Worm (Caenorhabditis elegans) whole organism, early embryonic: Measurements from ENCODE around the gene npr-10.

Experiments
- B0310.2 ChIP-seq: sonication (generic microtip); optimal IDR thresholded peaks from 2 replicates; lab custom pipeline; 2016; ENCODE audit warnings: mild to moderate bottlenecking, missing genetic modification characterization, missing compliant biosample characterization
- F13C5.2 ChIP-seq: sonication (generic microtip); optimal IDR thresholded peaks from 2 replicates; lab custom pipeline; 2017; ENCODE audit warnings: mild to moderate bottlenecking, missing genetic modification characterization, inconsistent platforms, missing compliant biosample characterization
- aly-1 ChIP-seq: sonication (generic microtip); optimal IDR thresholded peaks from 2 replicates; lab custom pipeline; 2016; ENCODE audit warnings: missing genetic modification characterization, missing compliant biosample characterization
- ama-1 ChIP-seq: fragments of 150-350 bp; optimal IDR thresholded peaks from 2 replicates; lab custom pipeline; 2014
- ceh-13 ChIP-seq: fragments of 200-800 bp; sonication (Bioruptor generic); optimal IDR thresholded peaks from 2 replicates; lab custom pipeline; 2018; ENCODE audit warnings: mild to moderate bottlenecking, missing genetic modification characterization, missing compliant biosample characterization
- ceh-36 ChIP-seq: sonication (generic microtip); optimal IDR thresholded peaks from 2 replicates; lab custom pipeline; 2016; ENCODE audit warnings: missing genetic modification characterization, inconsistent platforms, missing compliant biosample characterization
- ets-7 ChIP-seq: sonication (generic microtip); optimal IDR thresholded peaks from 2 replicates; lab custom pipeline; 2016; ENCODE audit warnings: missing genotype, missing genetic modification characterization, missing compliant biosample characterization
- flt-1 ChIP-seq: fragments of 200-800 bp; sonication (Bioruptor generic); IDR thresholded peaks from 2 replicates; pipeline ENCODE4 v1.3.6; 2022; ENCODE audit warnings: missing genetic modification characterization, missing compliant biosample characterization
- hmbx-1 ChIP-seq: sonication (generic microtip); optimal IDR thresholded peaks from 2 replicates; lab custom pipeline; 2016; ENCODE audit warnings: mild to moderate bottlenecking, missing genetic modification characterization, missing compliant biosample characterization
- hmg-4 ChIP-seq: fragments of 200-800 bp; sonication (Bioruptor generic); optimal IDR thresholded peaks from 2 replicates; lab custom pipeline; 2018; ENCODE audit warnings: mild to moderate bottlenecking, missing genetic modification characterization, missing compliant biosample characterization
- hnd-1 ChIP-seq: sonication (generic microtip); optimal IDR thresholded peaks from 2 replicates; lab custom pipeline; 2016; ENCODE audit warnings: missing genetic modification characterization, missing compliant biosample characterization
- pes-1 ChIP-seq: fragments of 200-800 bp; sonication (Bioruptor generic); IDR thresholded peaks from 2 replicates; pipeline ENCODE4 v1.3.6; 2022; ENCODE audit warnings: missing genetic modification reagents, missing genetic modification characterization, missing compliant biosample characterization
- scrt-1 ChIP-seq: fragments of 200-800 bp; sonication (Bioruptor generic); IDR thresholded peaks from 2 replicates; pipeline ENCODE4 v1.3.6; 2022; ENCODE audit warnings: missing genetic modification characterization, missing compliant biosample characterization
- sea-1 ChIP-seq: fragments of 200-800 bp; sonication (Bioruptor generic); conservative IDR thresholded peaks from 2 replicates; pipeline ENCODE4 v1.3.6; 2022; ENCODE audit warnings: missing genetic modification characterization, missing compliant biosample characterization
- tbx-11 ChIP-seq: fragments of 200-800 bp; sonication (Bioruptor generic); IDR thresholded peaks from 2 replicates; pipeline ENCODE4 v1.3.6; 2022; ENCODE audit warnings: missing genetic modification characterization, missing compliant biosample characterization
- tbx-37 ChIP-seq: fragments of 200-800 bp; sonication (Bioruptor generic); conservative IDR thresholded peaks from 2 replicates; pipeline ENCODE4 v1.3.6; 2022; ENCODE audit warnings: missing genetic modification reagents, missing genetic modification characterization, missing compliant biosample characterization
- tra-4 ChIP-seq: sonication (generic microtip); optimal IDR thresholded peaks from 2 replicates; lab custom pipeline; 2017; ENCODE audit warnings: missing genetic modification characterization, missing compliant biosample characterization

Gene npr-10

DNA sequence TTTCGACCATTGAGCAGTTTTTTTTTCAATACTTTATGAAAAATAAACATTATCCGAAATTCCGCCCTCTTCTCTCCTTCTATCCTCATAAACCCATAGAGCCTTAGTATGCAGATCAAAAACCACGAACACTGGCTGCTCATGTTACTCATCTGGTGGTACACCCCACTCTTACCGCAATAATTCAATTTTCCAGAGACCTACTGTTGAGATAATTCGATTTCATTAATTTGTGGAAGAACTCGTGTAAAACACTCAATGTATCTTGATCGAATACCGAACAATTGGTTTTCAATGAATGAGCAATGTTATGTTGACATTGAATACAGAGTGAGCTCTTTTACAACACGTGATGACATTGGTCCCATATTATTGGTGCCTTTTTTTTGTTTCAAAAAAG is 11.1 kb downstream of the npr-10 start:
- TF ChIP-seq tra-4 (tag; lab: Kevin White, UChicago) (no peak), ceh-36 (tag; lab: Kevin White, UChicago) (no peak), sea-1 (GFP tag; lab: Robert Waterston, UW) (no peak), ets-7 (no peak), ama-1 (lab: Kevin White, UChicago) (no peak), hnd-1 (tag; lab: Kevin White, UChicago) (no peak), tbx-11 (GFP tag; lab: Robert Waterston, UW) (no peak), scrt-1 (GFP tag; lab: Robert Waterston, UW) (no peak), pes-1 (GFP tag; lab: Robert Waterston, UW) (no peak), hmg-4 (GFP tag; lab: Kevin White, UChicago) (no peak), B0310.2 (tag; lab: Kevin White, UChicago) (no peak), aly-1 (tag; lab: Kevin White, UChicago) (no peak), flt-1 (GFP tag; lab: Robert Waterston, UW) (no peak), ceh-13 (GFP tag; lab: Kevin White, UChicago) (no peak), F13C5.2 (no peak), tbx-37 (no peak), hmbx-1 (tag; lab: Kevin White, UChicago) (no peak)

DNA sequence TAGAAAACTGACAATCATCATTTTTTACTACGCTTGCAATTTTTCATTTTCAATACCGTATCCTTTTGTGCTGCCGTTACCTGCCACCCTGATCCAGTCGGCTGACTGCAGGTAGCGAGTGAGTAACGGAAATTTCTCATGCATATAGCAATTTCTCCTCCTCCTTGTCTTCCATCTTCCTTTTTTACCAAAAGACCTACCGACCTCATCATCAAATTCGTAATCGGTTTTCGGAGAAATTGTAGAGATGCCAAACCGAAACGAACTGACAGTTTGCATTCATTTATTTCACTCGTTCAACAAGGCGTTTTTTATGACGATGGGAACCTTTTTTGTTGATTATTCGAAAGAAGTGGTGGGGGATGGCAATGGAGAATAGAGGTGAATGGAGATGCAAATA is 16.2 kb downstream of the npr-10 start:
- TF ChIP-seq tbx-11 (GFP tag; lab: Robert Waterston, UW) (no peak), ceh-36 (tag; lab: Kevin White, UChicago) (no peak), ets-7 (no peak), pes-1 (GFP tag; lab: Robert Waterston, UW) (no peak), hmg-4 (GFP tag; lab: Kevin White, UChicago) (no peak), F13C5.2 (no peak), flt-1 (GFP tag; lab: Robert Waterston, UW) (no peak), hmbx-1 (tag; lab: Kevin White, UChicago) (no peak), tra-4 (tag; lab: Kevin White, UChicago) (no peak), tbx-37 (no peak), ama-1 (lab: Kevin White, UChicago) (no peak), aly-1 (tag; lab: Kevin White, UChicago) (no peak), hnd-1 (tag; lab: Kevin White, UChicago) (no peak)

DNA sequence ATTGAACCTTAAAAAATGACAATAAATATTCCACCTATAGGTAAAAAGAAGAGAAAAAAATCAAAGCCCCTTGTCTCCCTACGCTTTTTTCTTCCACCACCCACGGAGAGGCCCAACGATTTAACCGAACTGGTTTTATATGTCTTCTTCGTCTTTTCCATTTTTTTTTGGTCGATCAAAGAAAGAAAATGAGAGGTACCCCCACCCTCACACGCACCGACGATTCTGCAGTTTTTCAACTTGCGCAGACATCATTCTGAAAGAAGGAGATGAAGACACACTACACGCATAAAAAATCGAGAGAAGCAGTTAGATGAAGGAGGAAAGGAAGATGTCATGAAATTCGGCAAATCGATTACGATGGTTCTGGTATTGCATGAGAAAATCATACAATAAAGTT is 18.2 kb downstream of the npr-10 start:
- TF ChIP-seq B0310.2 (tag; lab: Kevin White, UChicago) (no peak), aly-1 (tag; lab: Kevin White, UChicago) (no peak), flt-1 (GFP tag; lab: Robert Waterston, UW) (no peak), pes-1 (GFP tag; lab: Robert Waterston, UW) (no peak), hmg-4 (GFP tag; lab: Kevin White, UChicago) (no peak), tbx-37 (no peak), sea-1 (GFP tag; lab: Robert Waterston, UW) (no peak)

- no peak for TF ChIP-seq flt-1 (GFP tag; lab: Robert Waterston, UW)
- no peak for TF ChIP-seq B0310.2 (tag; lab: Kevin White, UChicago)
- TF ChIP-seq hmg-4 (GFP tag; lab: Kevin White, UChicago): no peak
- no peak for TF ChIP-seq pes-1 (GFP tag; lab: Robert Waterston, UW)
- TF ChIP-seq ceh-36 (tag; lab: Kevin White, UChicago): no peak
- no peak for TF ChIP-seq hnd-1 (tag; lab: Kevin White, UChicago)
- TF ChIP-seq F13C5.2: no peak
- TF ChIP-seq tra-4 (tag; lab: Kevin White, UChicago): no peak
- TF ChIP-seq tbx-11 (GFP tag; lab: Robert Waterston, UW): no peak
- TF ChIP-seq ama-1 (lab: Kevin White, UChicago): no peak
- TF ChIP-seq tbx-37: no peak
These were observed 20.6 kb downstream of the npr-10 start for ce11 chrX:13011897-13012296.

DNA sequence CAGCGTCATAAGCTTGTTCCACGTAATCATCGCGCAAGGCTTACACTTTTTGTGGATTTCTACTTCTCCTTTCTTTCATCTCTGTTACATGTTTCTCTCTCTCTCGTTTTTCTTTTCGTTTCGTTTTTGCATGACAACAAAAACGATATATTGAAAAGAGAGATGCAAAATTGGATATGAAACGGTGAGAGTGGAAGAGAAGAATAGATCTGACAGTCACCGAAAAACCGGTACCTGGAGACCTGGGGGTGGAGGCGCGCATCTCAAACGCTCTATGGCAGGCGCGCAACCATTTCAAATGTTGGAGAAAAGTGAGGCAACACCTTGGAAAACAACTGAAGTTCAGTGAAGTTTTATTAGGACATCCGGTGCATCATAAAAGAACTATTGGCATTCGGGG is 22.9 kb downstream of the npr-10 start:
- no peak for TF ChIP-seq sea-1 (GFP tag; lab: Robert Waterston, UW)
- TF ChIP-seq ets-7: no peak
- TF ChIP-seq ceh-36 (tag; lab: Kevin White, UChicago): no peak
- TF ChIP-seq scrt-1 (GFP tag; lab: Robert Waterston, UW): no peak
- no peak for TF ChIP-seq aly-1 (tag; lab: Kevin White, UChicago)
- no peak for TF ChIP-seq tbx-11 (GFP tag; lab: Robert Waterston, UW)
- no peak for TF ChIP-seq hnd-1 (tag; lab: Kevin White, UChicago)
- no peak for TF ChIP-seq hmbx-1 (tag; lab: Kevin White, UChicago)
- TF ChIP-seq F13C5.2: no peak
- TF ChIP-seq tbx-37: no peak
- TF ChIP-seq pes-1 (GFP tag; lab: Robert Waterston, UW): no peak
- no peak for TF ChIP-seq ama-1 (lab: Kevin White, UChicago)
- no peak for TF ChIP-seq B0310.2 (tag; lab: Kevin White, UChicago)
- no peak for TF ChIP-seq flt-1 (GFP tag; lab: Robert Waterston, UW)

ce11 chrX:13008895-13009294 is 23.6 kb downstream of the npr-10 start:
- TF ChIP-seq hnd-1 (tag; lab: Kevin White, UChicago): no peak
- TF ChIP-seq F13C5.2: no peak
- no peak for TF ChIP-seq tbx-11 (GFP tag; lab: Robert Waterston, UW)
- no peak for TF ChIP-seq flt-1 (GFP tag; lab: Robert Waterston, UW)
- no peak for TF ChIP-seq hmbx-1 (tag; lab: Kevin White, UChicago)
- TF ChIP-seq scrt-1 (GFP tag; lab: Robert Waterston, UW): no peak
- TF ChIP-seq aly-1 (tag; lab: Kevin White, UChicago): no peak
- no peak for TF ChIP-seq ama-1 (lab: Kevin White, UChicago)
- TF ChIP-seq B0310.2 (tag; lab: Kevin White, UChicago): no peak
